Worm (Caenorhabditis elegans) whole organism, L4 larva: ENCODE results near the gene ZC455.1.
A peak's percentile ranks its signal among the peaks of the same experiment; 100 is the strongest.

Source experiments
- D1046.2 ChIP-seq: fragments of 200-800 bp; sonication (Bioruptor generic); IDR thresholded peaks from 2 replicates; pipeline ENCODE4 v1.3.6; 2022; ENCODE audit warnings: missing genetic modification characterization, missing compliant biosample characterization
- F37D6.2 ChIP-seq: sonication (generic microtip); optimal IDR thresholded peaks from 2 replicates; lab custom pipeline; 2016; ENCODE audit warnings: mild to moderate bottlenecking, missing genetic modification characterization, missing compliant biosample characterization
- F44E2.7 ChIP-seq: fragments of 200-800 bp; sonication (Bioruptor generic); IDR thresholded peaks from 2 replicates; pipeline ENCODE4 v2.1.2; 2022; ENCODE audit warnings: missing genetic modification characterization, missing compliant biosample characterization
- Y48G9A.11 ChIP-seq: fragments of 200-800 bp; sonication (Bioruptor generic); IDR thresholded peaks from 2 replicates; pipeline ENCODE4 v1.3.6; 2022; ENCODE audit warnings: missing genetic modification reagents, missing genetic modification characterization, missing compliant biosample characterization
- ZK337.2 ChIP-seq: fragments of 200-800 bp; sonication (Bioruptor generic); IDR thresholded peaks from 2 replicates; pipeline ENCODE4 v1.3.6; 2022; ENCODE audit warnings: missing genetic modification reagents, missing genetic modification characterization, missing compliant biosample characterization
- aha-1 ChIP-seq: fragments of 150-350 bp; peaks from one replicate; lab custom pipeline; 2014; ENCODE audit warnings: missing biosample characterization, missing genetic modification characterization
- arid-1 ChIP-seq: fragments of 200-800 bp; sonication (Bioruptor generic); conservative IDR thresholded peaks from 2 replicates; pipeline ENCODE4 v1.3.6; 2022; ENCODE audit warnings: missing genetic modification reagents, missing genetic modification characterization, missing compliant biosample characterization
- ceh-20 ChIP-seq: fragments of 200-800 bp; sonication (Bioruptor generic); IDR thresholded peaks from 2 replicates; pipeline ENCODE4 v1.3.6; 2022; ENCODE audit warnings: missing genetic modification reagents, missing genetic modification characterization, missing compliant biosample characterization
- ceh-28 ChIP-seq: fragments of 150-350 bp; optimal IDR thresholded peaks from 2 replicates; lab custom pipeline; 2014; ENCODE audit warnings: missing biosample characterization, missing genetic modification reagents, missing genetic modification characterization
- ceh-32 ChIP-seq: sonication (generic microtip); optimal IDR thresholded peaks from 2 replicates; lab custom pipeline; 2016; ENCODE audit warnings: mild to moderate bottlenecking, missing genetic modification characterization, missing compliant biosample characterization; ENCODE audit not compliant: poor library complexity
- ces-1 ChIP-seq: fragments of 150-350 bp; sonication (generic microtip); optimal IDR thresholded peaks from 4 replicates; lab custom pipeline; 2014; ENCODE audit warnings: missing biosample characterization, missing genetic modification reagents, missing genetic modification characterization
- ctbp-1 ChIP-seq: fragments of 200-800 bp; sonication (Bioruptor generic); IDR thresholded peaks from 2 replicates; pipeline ENCODE4 v1.3.6; 2022; ENCODE audit warnings: missing genetic modification reagents, missing genetic modification characterization, missing compliant biosample characterization
- daf-19 ChIP-seq: fragments of 200-800 bp; sonication (Bioruptor generic); conservative IDR thresholded peaks from 2 replicates; pipeline ENCODE4 v1.3.6; 2022; ENCODE audit warnings: missing genetic modification characterization, missing compliant biosample characterization
- egl-43 ChIP-seq: fragments of 200-800 bp; sonication (Bioruptor generic); IDR thresholded peaks from 2 replicates; pipeline ENCODE4 v1.3.6; 2022; ENCODE audit warnings: missing genetic modification reagents, missing genetic modification characterization, missing compliant biosample characterization
- fos-1 ChIP-seq: fragments of 150-350 bp; optimal IDR thresholded peaks from 2 replicates; lab custom pipeline; 2014; ENCODE audit warnings: missing biosample characterization, missing genetic modification characterization
- gei-8 ChIP-seq: fragments of 200-800 bp; sonication (Bioruptor generic); optimal IDR thresholded peaks from 2 replicates; lab custom pipeline; 2018; ENCODE audit warnings: mild to moderate bottlenecking, missing genetic modification characterization, missing compliant biosample characterization
- lin-13 ChIP-seq: fragments of 150-350 bp; optimal IDR thresholded peaks from 2 replicates; lab custom pipeline; 2014; ENCODE audit warnings: missing biosample characterization, missing genetic modification reagents, missing genetic modification characterization
- lin-15B ChIP-seq: fragments of 150-350 bp; sonication (generic microtip); optimal IDR thresholded peaks from 3 replicates; lab custom pipeline; 2014; ENCODE audit warnings: missing biosample characterization, missing genetic modification characterization
- lin-29 ChIP-seq: fragments of 200-800 bp; sonication (Bioruptor generic); IDR thresholded peaks from 2 replicates; pipeline ENCODE4 v1.3.6; 2022; ENCODE audit warnings: missing genetic modification reagents, missing genetic modification characterization, missing compliant biosample characterization
- lin-38 ChIP-seq: fragments of 200-800 bp; sonication (Bioruptor generic); IDR thresholded peaks from 2 replicates; pipeline ENCODE4 v1.3.6; 2022; ENCODE audit warnings: missing genetic modification reagents, missing genetic modification characterization, missing compliant biosample characterization
- lsy-2 ChIP-seq, 2 experiments: fragments of 150-350 bp in 1 of 2; sonication (generic microtip) in 1 of 2; optimal IDR thresholded peaks; 2 replicates each; lab custom pipeline; 2014 to 2017; ENCODE audit warnings: missing biosample characterization in 2 of 2, missing genetic modification characterization in 2 of 2
- madf-5 ChIP-seq, 2 experiments: fragments of 200-800 bp; sonication (Bioruptor generic); IDR thresholded peaks; 2 replicates each; pipeline ENCODE4 v1.3.6; 2022; ENCODE audit warnings: missing compliant biosample characterization in 2 of 2, missing genetic modification characterization in 2 of 2
- madf-9 ChIP-seq: fragments of 200-800 bp; sonication (Bioruptor generic); conservative IDR thresholded peaks from 2 replicates; pipeline ENCODE4 v1.3.6; 2022; ENCODE audit warnings: missing genetic modification reagents, missing genetic modification characterization, missing compliant biosample characterization
- mdt-29 ChIP-seq: fragments of 200-800 bp; sonication (Bioruptor generic); IDR thresholded peaks from 2 replicates; pipeline ENCODE4 v1.3.6; 2022; ENCODE audit warnings: missing genetic modification reagents, missing genetic modification characterization, missing compliant biosample characterization
- nhr-10 ChIP-seq: fragments of 150-350 bp; optimal IDR thresholded peaks from 2 replicates; lab custom pipeline; 2014; ENCODE audit warnings: missing biosample characterization, missing genetic modification characterization
- nhr-111 ChIP-seq: fragments of 200-800 bp; sonication (Bioruptor generic); optimal IDR thresholded peaks from 2 replicates; lab custom pipeline; 2018; ENCODE audit warnings: mild to moderate bottlenecking, missing genetic modification characterization, missing compliant biosample characterization
- nhr-237 ChIP-seq: sonication (generic microtip); optimal IDR thresholded peaks from 2 replicates; lab custom pipeline; 2017; ENCODE audit warnings: missing biosample characterization, missing genetic modification characterization
- nhr-25 ChIP-seq: sonication (generic microtip); optimal IDR thresholded peaks from 2 replicates; lab custom pipeline; 2017; ENCODE audit warnings: missing genetic modification characterization, mild to moderate bottlenecking, missing compliant biosample characterization, antibody characterized with exemption, moderate library complexity, borderline replicate concordance; ENCODE audit not compliant: insufficient read depth
- nhr-41 ChIP-seq: fragments of 200-800 bp; sonication (Bioruptor generic); IDR thresholded peaks from 2 replicates; pipeline ENCODE4 v1.3.6; 2022; ENCODE audit warnings: missing genetic modification reagents, missing genetic modification characterization, missing compliant biosample characterization
- nhr-76 ChIP-seq: fragments of 150-350 bp; optimal IDR thresholded peaks from 2 replicates; lab custom pipeline; 2014; ENCODE audit warnings: missing biosample characterization, missing genetic modification characterization
- pha-4 ChIP-seq, 2 experiments: fragments of 150-350 bp in 1 of 2; fragments of 200-800 bp in 1 of 2; sonication (Bioruptor generic) in 1 of 2; IDR thresholded peaks in 1 of 2; optimal IDR thresholded peaks in 1 of 2; 2 replicates each; pipeline versions ENCODE4 v1.3.6 to Lab custom; 2014 to 2022; ENCODE audit warnings: missing genetic modification characterization in 2 of 2, missing genetic modification reagents in 2 of 2, missing biosample characterization in 1 of 2, missing compliant biosample characterization in 1 of 2
- rbr-2 ChIP-seq: sonication (generic microtip); optimal IDR thresholded peaks from 2 replicates; lab custom pipeline; 2016; ENCODE audit warnings: missing genotype, missing genetic modification characterization, missing compliant biosample characterization
- saeg-2 ChIP-seq: fragments of 200-800 bp; sonication (Bioruptor generic); IDR thresholded peaks from 2 replicates; pipeline ENCODE4 v1.3.6; 2022; ENCODE audit warnings: missing genetic modification reagents, missing genetic modification characterization, missing compliant biosample characterization
- set-16 ChIP-seq: fragments of 200-800 bp; sonication (Bioruptor generic); IDR thresholded peaks from 2 replicates; pipeline ENCODE4 v1.3.6; 2022; ENCODE audit warnings: missing genetic modification reagents, missing genetic modification characterization, missing compliant biosample characterization
- snpc-4 ChIP-seq: fragments of 150-350 bp; optimal IDR thresholded peaks from 2 replicates; lab custom pipeline; 2014; ENCODE audit warnings: missing biosample characterization, missing genetic modification characterization
- zfp-3 ChIP-seq: fragments of 200-800 bp; sonication (Bioruptor generic); conservative IDR thresholded peaks from 2 replicates; pipeline ENCODE4 v1.3.6; 2022; ENCODE audit warnings: missing genetic modification reagents, missing genetic modification characterization, missing compliant biosample characterization
- zip-11 ChIP-seq: fragments of 200-800 bp; sonication (Bioruptor generic); IDR thresholded peaks from 2 replicates; pipeline ENCODE4 v1.3.6; 2022; ENCODE audit warnings: missing genetic modification characterization, missing compliant biosample characterization

Gene ZC455.1

DNA sequence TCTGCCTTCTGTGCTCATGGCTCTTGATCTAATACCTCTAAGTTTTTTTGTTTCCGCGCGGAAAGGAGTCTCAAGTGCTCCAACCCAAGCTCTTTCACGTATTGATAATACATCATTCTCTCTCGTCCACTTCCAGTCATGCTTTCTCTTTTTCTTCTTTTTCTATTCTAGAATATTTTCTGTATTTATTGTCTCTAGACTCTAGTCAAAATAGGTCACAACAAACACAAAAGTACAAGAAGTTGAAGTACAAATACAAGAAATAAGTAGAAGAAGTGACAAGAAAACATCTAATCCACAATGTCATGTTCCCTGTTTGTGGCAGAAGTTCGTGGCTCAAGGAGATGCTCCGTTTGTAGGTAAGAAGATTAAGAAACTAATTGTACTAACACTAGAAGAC is at the start of gene ZC455.1:
Gene ZC455.1, plus strand, starts transcription at position 301 of the 400 bp plus-strand sequence.
- TF ChIP-seq D1046.2 (GFP tag; lab: Robert Waterston, UW) (no peak), nhr-76 (tag; lab: Kevin White, UChicago) (no peak), ceh-20 (no peak), nhr-25 (tag; lab: Kevin White, UChicago) (no peak), ZK337.2 (GFP tag; lab: Robert Waterston, UW) (no peak), snpc-4 (no peak), arid-1 (GFP tag; lab: Robert Waterston, UW) (no peak), zip-11 (no peak), mdt-29 (GFP tag; lab: Robert Waterston, UW) (no peak), saeg-2 (GFP tag; lab: Robert Waterston, UW) (no peak), nhr-41 (GFP tag; lab: Robert Waterston, UW) (no peak), F37D6.2 (tag; lab: Kevin White, UChicago) (no peak), madf-5 (GFP tag; IDR thresholded peaks at IDR 0.05; lab: Robert Waterston, UW) (no peak), ces-1 (GFP tag; lab: Kevin White, UChicago) (no peak), nhr-10 (tag; lab: Kevin White, UChicago) (no peak)

DNA sequence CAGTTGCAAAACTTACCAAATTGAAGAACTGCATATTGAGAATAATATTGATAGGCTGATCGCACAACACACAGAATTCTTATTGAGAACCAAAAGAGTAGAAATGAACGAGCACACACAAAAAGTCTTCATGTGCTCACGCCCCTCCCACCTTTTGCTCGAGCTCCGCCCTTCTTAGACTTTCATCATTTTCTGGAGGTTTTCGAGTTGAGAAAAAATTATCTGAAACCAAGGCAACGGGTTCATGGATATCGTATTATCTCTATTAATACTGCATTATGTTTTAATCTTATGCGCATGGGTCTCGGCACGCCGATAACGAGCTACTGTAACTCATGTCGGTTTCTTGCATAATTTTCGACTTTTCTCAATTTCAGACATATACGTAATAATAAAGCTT is 47.4 kb upstream of the ZC455.1 start, which contains the start of gene R11D1.12:
Gene R11D1.12, minus strand, starts transcription at position 101 of the 400 bp plus-strand sequence.
- TF ChIP-seq nhr-237 (no peak), gei-8 (GFP tag; lab: Kevin White, UChicago) (no peak), lin-13 (GFP tag; lab: Kevin White, UChicago) (no peak), ceh-32 (tag; lab: Kevin White, UChicago) (no peak), zfp-3 (no peak), ceh-28 (tag; lab: Kevin White, UChicago) (no peak), set-16 (GFP tag; lab: Robert Waterston, UW) (no peak), lsy-2 (tag; optimal IDR thresholded peaks at IDR 0.05; lab: Kevin White, UChicago) (no peak), pha-4 (GFP tag; IDR thresholded peaks at IDR 0.05; lab: Robert Waterston, UW) (no peak), pha-4 (tag; optimal IDR thresholded peaks at IDR 0.05; lab: Kevin White, UChicago) (no peak), F44E2.7 (GFP tag; lab: Robert Waterston, UW) (no peak), madf-5 (GFP tag; IDR thresholded peaks at IDR 0.05; lab: Robert Waterston, UW) (no peak), lin-29 (GFP tag; lab: Robert Waterston, UW) (no peak), ctbp-1 (no peak), aha-1 (tag; lab: Kevin White, UChicago) (no peak), nhr-111 (GFP tag; lab: Kevin White, UChicago) (no peak), daf-19 (GFP tag; lab: Robert Waterston, UW) (no peak), lin-15B (tag; lab: Kevin White, UChicago) (no peak), fos-1 (tag; lab: Kevin White, UChicago) (no peak)
- TF ChIP-seq, all 104 proteins: peak for 0

DNA sequence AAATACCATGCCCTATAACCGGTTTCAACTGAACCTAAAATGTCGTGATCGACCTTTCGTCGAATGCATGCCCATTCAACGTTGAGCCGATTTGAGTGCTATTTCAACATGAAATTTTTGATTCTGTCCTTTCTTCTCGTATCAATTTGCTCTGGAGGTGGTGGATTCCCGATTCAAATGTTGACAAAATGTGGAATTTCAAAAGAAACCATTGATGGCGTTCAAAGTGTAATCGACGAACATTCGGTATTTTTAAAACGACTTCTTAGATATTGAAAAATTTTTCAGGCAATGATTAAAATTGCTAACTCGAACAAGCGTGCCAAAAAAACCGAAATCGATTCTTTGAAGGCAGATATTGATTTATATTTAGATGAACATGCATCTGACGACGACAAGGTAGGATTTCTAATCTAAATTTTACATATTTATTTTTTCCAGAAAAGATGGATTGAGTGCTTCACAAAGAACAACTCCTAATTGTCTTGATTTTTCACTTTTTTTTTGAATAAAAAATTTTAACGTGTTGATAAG is 46.2 kb upstream of the ZC455.1 start, which contains the start of gene R11D1.13:
Gene R11D1.13, plus strand, starts transcription at position 51 of the 534 bp plus-strand sequence.
- no peak for TF ChIP-seq rbr-2
- TF ChIP-seq lin-38 (GFP tag; lab: Robert Waterston, UW), result peak; percentile 36; the same call in 1 of the 2 replicates
- TF ChIP-seq madf-9 (GFP tag; lab: Robert Waterston, UW), result no peak
- TF ChIP-seq Y48G9A.11, result peak; percentile 31; the same call in 1 of the 2 replicates
- 0 out of 2 replicates have a peak, but pooled peaks have one; percentile 46 for TF ChIP-seq daf-19 (GFP tag; lab: Robert Waterston, UW)
- no peak for TF ChIP-seq egl-43 (GFP tag; lab: Robert Waterston, UW)
- TF ChIP-seq, all 104 proteins: peak for 3
